Fruit fly (Drosophila melanogaster): ENCODE results near the gene CG17572.

dm6 chr2L:19063090-19063692, 10.8 kb downstream of the CG17572 start, which contains the start of gene Dus4:
- TF ChIP-seq CG8478 (optimal IDR thresholded peaks at IDR 0.05) (no peak), psq (optimal IDR thresholded peaks at IDR 0.05) (no peak), usp (GFP tag; optimal IDR thresholded peaks at IDR 0.05) (no peak)
